Worm (Caenorhabditis elegans): ENCODE results near the gene Y6D1A.1.

- TF ChIP-seq nhr-23 (tag; optimal IDR thresholded peaks at IDR 0.05) (no peak), lin-13 (GFP tag; optimal IDR thresholded peaks at IDR 0.05) (no peak), ceh-82 (tag; optimal IDR thresholded peaks at IDR 0.05) (no peak), aly-2 (tag; optimal IDR thresholded peaks at IDR 0.05) (no peak), blmp-1 (tag; optimal IDR thresholded peaks at IDR 0.05; ENCODE audit: insufficient read depth) (no peak), F13H6.1 (tag; optimal IDR thresholded peaks at IDR 0.05) (no peak), unc-55 (GFP tag; optimal IDR thresholded peaks at IDR 0.05) (no peak)
Measured at ce11 chrII:11782493-11782892, 40.9 kb downstream of the Y6D1A.1 start, which contains the start of gene F43G6.16.
